Worm (Caenorhabditis elegans) whole organism, L2 larva: ENCODE measurements around the gene nas-17.

Source experiments
- F13H6.1 ChIP-seq: sonication (generic microtip); optimal IDR thresholded peaks from 2 replicates; lab custom pipeline; 2016; ENCODE audit warnings: missing genetic modification characterization, missing compliant biosample characterization
- R02D3.7 ChIP-seq: fragments of 150-350 bp; optimal IDR thresholded peaks from 2 replicates; lab custom pipeline; 2014; ENCODE audit warnings: missing biosample characterization, missing genetic modification characterization
- Y55F3AM.14 ChIP-seq: fragments of 200-800 bp; sonication (Bioruptor generic); optimal IDR thresholded peaks from 2 replicates; lab custom pipeline; 2018; ENCODE audit warnings: mild to moderate bottlenecking, missing genetic modification characterization, missing compliant biosample characterization
- ZK546.5 ChIP-seq: sonication (generic microtip); optimal IDR thresholded peaks from 2 replicates; lab custom pipeline; 2017; ENCODE audit warnings: missing biosample characterization, missing genetic modification characterization
- alr-1 ChIP-seq: fragments of 150-350 bp; optimal IDR thresholded peaks from 2 replicates; lab custom pipeline; 2014; ENCODE audit warnings: missing biosample characterization, missing genetic modification characterization
- aly-2 ChIP-seq: fragments of 150-350 bp; optimal IDR thresholded peaks from 2 replicates; lab custom pipeline; 2014; ENCODE audit warnings: missing biosample characterization, missing genetic modification characterization
- blmp-1 ChIP-seq: sonication (generic microtip); optimal IDR thresholded peaks from 2 replicates; lab custom pipeline; 2017; ENCODE audit warnings: missing genetic modification characterization, mild to moderate bottlenecking, missing compliant biosample characterization, antibody characterized with exemption, moderate library complexity; ENCODE audit not compliant: insufficient read depth
- ceh-16 ChIP-seq: fragments of 150-350 bp; optimal IDR thresholded peaks from 2 replicates; lab custom pipeline; 2014; ENCODE audit warnings: missing biosample characterization, missing genetic modification characterization
- ceh-82 ChIP-seq: fragments of 150-350 bp; optimal IDR thresholded peaks from 2 replicates; lab custom pipeline; 2014; ENCODE audit warnings: missing biosample characterization, missing genetic modification characterization
- crh-2 ChIP-seq: sonication (generic microtip); optimal IDR thresholded peaks from 2 replicates; lab custom pipeline; 2017; ENCODE audit warnings: missing biosample characterization, missing genetic modification characterization
- dmd-4 ChIP-seq: sonication (generic microtip); optimal IDR thresholded peaks from 2 replicates; lab custom pipeline; 2017; ENCODE audit warnings: missing biosample characterization, missing genetic modification characterization
- egl-27 ChIP-seq: sonication (generic microtip); optimal IDR thresholded peaks from 3 replicates; lab custom pipeline; 2017; ENCODE audit warnings: missing biosample characterization, missing genetic modification reagents, missing genetic modification characterization
- elt-1 ChIP-seq: fragments of 150-350 bp; optimal IDR thresholded peaks from 2 replicates; lab custom pipeline; 2014; ENCODE audit warnings: missing biosample characterization, missing genetic modification characterization
- fos-1 ChIP-seq: fragments of 150-350 bp; optimal IDR thresholded peaks from 2 replicates; lab custom pipeline; 2014; ENCODE audit warnings: missing biosample characterization, missing genetic modification characterization
- lin-11 ChIP-seq: fragments of 150-350 bp; sonication (generic microtip); optimal IDR thresholded peaks from 2 replicates; lab custom pipeline; 2014; ENCODE audit warnings: missing biosample characterization, missing genetic modification characterization, inconsistent platforms, mixed read lengths
- lin-13 ChIP-seq: fragments of 150-350 bp; optimal IDR thresholded peaks from 2 replicates; lab custom pipeline; 2014; ENCODE audit warnings: missing biosample characterization, missing genetic modification reagents, missing genetic modification characterization
- lin-39 ChIP-seq: fragments of 150-350 bp; optimal IDR thresholded peaks from 2 replicates; lab custom pipeline; 2014; ENCODE audit warnings: missing biosample characterization, missing genetic modification reagents, missing genetic modification characterization
- lsy-2 ChIP-seq, 2 experiments: fragments of 150-350 bp in 1 of 2; sonication (generic microtip) in 1 of 2; optimal IDR thresholded peaks; 2 replicates each; lab custom pipeline; 2014 to 2017; ENCODE audit warnings: missing biosample characterization in 2 of 2, missing genetic modification characterization in 2 of 2
- mab-5 ChIP-seq: fragments of 150-350 bp; optimal IDR thresholded peaks from 2 replicates; lab custom pipeline; 2014; ENCODE audit warnings: missing biosample characterization, missing genetic modification characterization
- nhr-10 ChIP-seq: sonication (generic microtip); optimal IDR thresholded peaks from 2 replicates; lab custom pipeline; 2017; ENCODE audit warnings: missing biosample characterization, missing genetic modification characterization
- nhr-11 ChIP-seq: fragments of 150-350 bp; optimal IDR thresholded peaks from 2 replicates; lab custom pipeline; 2014; ENCODE audit warnings: missing biosample characterization, missing genetic modification characterization
- nhr-12 ChIP-seq: fragments of 150-350 bp; optimal IDR thresholded peaks from 2 replicates; lab custom pipeline; 2014; ENCODE audit warnings: missing biosample characterization, missing genetic modification characterization
- nhr-129 ChIP-seq: fragments of 150-350 bp; optimal IDR thresholded peaks from 2 replicates; lab custom pipeline; 2014; ENCODE audit warnings: missing biosample characterization, missing genetic modification characterization
- nhr-21 ChIP-seq: fragments of 150-350 bp; optimal IDR thresholded peaks from 2 replicates; lab custom pipeline; 2014; ENCODE audit warnings: missing biosample characterization, missing genetic modification characterization
- nhr-23 ChIP-seq: fragments of 150-350 bp; optimal IDR thresholded peaks from 2 replicates; lab custom pipeline; 2014; ENCODE audit warnings: missing biosample characterization, missing genetic modification reagents, missing genetic modification characterization
- nhr-237 ChIP-seq: fragments of 150-350 bp; optimal IDR thresholded peaks from 2 replicates; lab custom pipeline; 2014; ENCODE audit warnings: missing biosample characterization, missing genetic modification characterization
- nhr-25 ChIP-seq: fragments of 150-350 bp; sonication (generic microtip); optimal IDR thresholded peaks from 3 replicates; lab custom pipeline; 2014; ENCODE audit warnings: missing biosample characterization, missing genetic modification characterization
- nhr-6 ChIP-seq: fragments of 150-350 bp; optimal IDR thresholded peaks from 2 replicates; lab custom pipeline; 2014; ENCODE audit warnings: missing biosample characterization, missing genetic modification characterization
- nhr-77 ChIP-seq: fragments of 150-350 bp; optimal IDR thresholded peaks from 2 replicates; lab custom pipeline; 2014; ENCODE audit warnings: missing biosample characterization, missing genetic modification characterization
- sem-4 ChIP-seq: fragments of 150-350 bp; optimal IDR thresholded peaks from 2 replicates; lab custom pipeline; 2014; ENCODE audit warnings: missing biosample characterization, missing genetic modification reagents, missing genetic modification characterization
- skn-1 ChIP-seq: sonication (generic microtip); optimal IDR thresholded peaks from 2 replicates; lab custom pipeline; 2017; ENCODE audit warnings: missing biosample characterization, missing genetic modification characterization
- sma-3 ChIP-seq: sonication (generic microtip); optimal IDR thresholded peaks from 2 replicates; lab custom pipeline; 2016; ENCODE audit warnings: missing genetic modification reagents, missing genetic modification characterization, missing compliant biosample characterization
- sma-9 ChIP-seq, 2 experiments: fragments of 150-350 bp in 1 of 2; sonication (generic microtip) in 1 of 2; optimal IDR thresholded peaks; 2 replicates each; lab custom pipeline; 2014 to 2016; ENCODE audit warnings: missing genetic modification characterization in 2 of 2, mild to moderate bottlenecking in 1 of 2, missing biosample characterization in 1 of 2, missing compliant biosample characterization in 1 of 2, missing genetic modification reagents in 1 of 2, moderate library complexity in 1 of 2
- snpc-4 ChIP-seq: fragments of 150-350 bp; optimal IDR thresholded peaks from 2 replicates; lab custom pipeline; 2014; ENCODE audit warnings: missing biosample characterization, missing genetic modification characterization
- unc-39 ChIP-seq: fragments of 150-350 bp; optimal IDR thresholded peaks from 2 replicates; lab custom pipeline; 2014; ENCODE audit warnings: missing biosample characterization, missing genetic modification characterization
- unc-55 ChIP-seq: fragments of 150-350 bp; sonication (generic microtip); optimal IDR thresholded peaks from 3 replicates; lab custom pipeline; 2014; ENCODE audit warnings: missing biosample characterization, missing genetic modification reagents, missing genetic modification characterization
- unc-62 ChIP-seq: fragments of 150-350 bp; optimal IDR thresholded peaks from 2 replicates; lab custom pipeline; 2014; ENCODE audit warnings: missing biosample characterization, missing genetic modification reagents, missing genetic modification characterization
- zag-1 ChIP-seq: fragments of 150-350 bp; optimal IDR thresholded peaks from 2 replicates; lab custom pipeline; 2014; ENCODE audit warnings: missing biosample characterization, missing genetic modification characterization
- ztf-1 ChIP-seq: fragments of 200-800 bp; sonication (Bioruptor generic); conservative IDR thresholded peaks from 2 replicates; pipeline ENCODE4 v1.3.6; 2022; ENCODE audit warnings: missing genetic modification characterization, missing compliant biosample characterization
- ztf-4 ChIP-seq: fragments of 150-350 bp; optimal IDR thresholded peaks from 2 replicates; lab custom pipeline; 2014; ENCODE audit warnings: missing biosample characterization, missing genetic modification characterization

Gene nas-17

DNA sequence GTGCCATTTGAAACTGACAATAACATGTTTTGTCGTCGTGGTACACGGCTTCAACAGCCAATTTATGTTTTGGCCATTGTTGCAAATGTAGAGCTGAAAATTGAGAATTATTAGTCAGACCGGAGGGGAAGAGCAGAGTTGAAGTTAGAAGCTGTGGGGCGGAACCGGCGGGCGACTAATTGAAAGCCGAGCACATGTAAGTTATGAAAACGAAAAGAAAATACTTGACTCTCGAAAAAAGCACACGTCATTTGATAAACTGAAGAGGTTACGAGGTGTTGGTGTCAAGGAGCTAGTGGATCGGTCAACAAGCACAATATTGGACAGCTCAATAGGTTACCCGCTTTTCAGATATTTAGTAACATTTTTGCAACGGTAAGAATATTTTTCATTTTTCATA lies 32.6 kb upstream of the nas-17 start, which contains the start of gene dop-5:
Gene dop-5, minus strand, starts transcription at position 101 of the 400 bp plus-strand sequence.
- TF ChIP-seq mab-5 (tag; lab: Kevin White, UChicago) (no peak), nhr-21 (tag; lab: Kevin White, UChicago) (no peak), snpc-4 (tag; lab: Kevin White, UChicago) (no peak), F13H6.1 (tag; lab: Kevin White, UChicago) (no peak), crh-2 (tag; lab: Kevin White, UChicago) (no peak), egl-27 (tag; lab: Kevin White, UChicago) (no peak), unc-55 (no peak), nhr-12 (tag; lab: Kevin White, UChicago) (no peak), nhr-10 (tag; lab: Kevin White, UChicago) (no peak), ZK546.5 (tag; lab: Kevin White, UChicago) (no peak), lin-13 (GFP tag; lab: Kevin White, UChicago) (no peak), elt-1 (tag; lab: Kevin White, UChicago) (no peak), unc-62 (no peak), nhr-237 (tag; lab: Kevin White, UChicago) (no peak)

- no peak for TF ChIP-seq R02D3.7 (tag; lab: Kevin White, UChicago)
- TF ChIP-seq sma-3 (GFP tag; lab: Kevin White, UChicago): no peak
- no peak for TF ChIP-seq aly-2
- TF ChIP-seq ztf-1 (GFP tag; lab: Robert Waterston, UW): no peak
- no peak for TF ChIP-seq lin-11 (tag; lab: Kevin White, UChicago)
- no peak for TF ChIP-seq ceh-82 (tag; lab: Kevin White, UChicago)
- TF ChIP-seq lin-39 (tag; lab: Kevin White, UChicago): no peak
- no peak for TF ChIP-seq ceh-16 (tag; lab: Kevin White, UChicago)
- no peak for TF ChIP-seq lsy-2 (tag; optimal IDR thresholded peaks at IDR 0.05; lab: Kevin White, UChicago)
- TF ChIP-seq sem-4 (tag; lab: Kevin White, UChicago): no peak
- no peak for TF ChIP-seq sma-9 (GFP tag; optimal IDR thresholded peaks at IDR 0.05; lab: Kevin White, UChicago)
- no peak for TF ChIP-seq sma-9 (tag; optimal IDR thresholded peaks at IDR 0.05; lab: Kevin White, UChicago)
- TF ChIP-seq unc-55: no peak
- TF ChIP-seq lin-13 (GFP tag; lab: Kevin White, UChicago): no peak
- no peak for TF ChIP-seq nhr-11 (tag; lab: Kevin White, UChicago)
- no peak for TF ChIP-seq zag-1 (tag; lab: Kevin White, UChicago)
Observed at ce11 chrV:11372284-11372878, 26.3 kb upstream of the nas-17 start.

- TF ChIP-seq nhr-237 (tag; lab: Kevin White, UChicago): no peak
- TF ChIP-seq snpc-4 (tag; lab: Kevin White, UChicago): no peak
- no peak for TF ChIP-seq crh-2 (tag; lab: Kevin White, UChicago)
- no peak for TF ChIP-seq lin-11 (tag; lab: Kevin White, UChicago)
- no peak for TF ChIP-seq nhr-25
- TF ChIP-seq mab-5 (tag; lab: Kevin White, UChicago): no peak
- no peak for TF ChIP-seq fos-1 (tag; lab: Kevin White, UChicago)
- TF ChIP-seq nhr-23 (tag; lab: Kevin White, UChicago): no peak
- no peak for TF ChIP-seq ZK546.5 (tag; lab: Kevin White, UChicago)
- no peak for TF ChIP-seq nhr-6 (tag; lab: Kevin White, UChicago)
- no peak for TF ChIP-seq lsy-2 (tag; optimal IDR thresholded peaks at IDR 0.05; lab: Kevin White, UChicago)
- no peak for TF ChIP-seq nhr-21 (tag; lab: Kevin White, UChicago)
- no peak for TF ChIP-seq unc-62
- TF ChIP-seq, all 48 proteins: peak for 0
Observed at ce11 chrV:11373918-11374317, 24.8 kb upstream of the nas-17 start.

DNA sequence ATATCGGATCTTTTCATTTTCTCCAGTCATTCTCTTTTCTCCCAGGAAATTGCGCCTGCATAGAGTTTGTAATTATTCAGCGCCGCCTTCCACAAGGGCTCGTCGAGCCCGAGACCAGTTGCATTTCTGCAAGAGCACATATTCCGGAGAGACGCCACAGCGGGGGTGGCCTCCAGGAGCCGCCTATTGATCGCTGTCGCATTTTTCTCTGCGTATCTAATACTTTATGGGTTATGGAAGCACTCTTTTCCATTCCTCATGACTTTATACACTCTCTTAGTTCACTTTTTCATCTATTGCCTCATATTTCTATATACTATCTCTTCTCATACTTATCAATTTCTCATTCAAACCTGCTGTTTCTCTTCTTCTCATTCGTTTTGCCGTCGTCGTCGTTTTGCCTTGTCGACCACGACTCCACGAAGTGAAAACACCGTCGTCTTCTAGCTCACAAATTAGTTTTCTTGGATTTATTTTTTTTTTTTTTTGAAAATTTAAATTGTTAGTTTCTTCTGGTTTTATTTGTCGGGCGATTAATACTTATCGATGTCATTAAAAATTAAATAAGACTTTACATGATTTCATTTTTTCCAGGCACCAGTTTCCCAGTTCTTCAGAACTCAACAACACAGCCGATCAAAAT lies 23.4 kb upstream of the nas-17 start, which contains the start of gene cnb-1:
Gene cnb-1, plus strand, starts transcription at position 593 of the 643 bp plus-strand sequence.
- TF ChIP-seq unc-39 (tag; lab: Kevin White, UChicago): no peak
- TF ChIP-seq nhr-25: no peak
- no peak for TF ChIP-seq blmp-1 (tag; lab: Kevin White, UChicago)
- TF ChIP-seq unc-55: peak; percentile 87
- no peak for TF ChIP-seq nhr-10 (tag; lab: Kevin White, UChicago)
- no peak for TF ChIP-seq nhr-77
- no peak for TF ChIP-seq lin-39 (tag; lab: Kevin White, UChicago)
- TF ChIP-seq nhr-23 (tag; lab: Kevin White, UChicago): no peak
- no peak for TF ChIP-seq lin-13 (GFP tag; lab: Kevin White, UChicago)
- TF ChIP-seq dmd-4 (tag; lab: Kevin White, UChicago): no peak
- peak; percentile 13 to 79 for TF ChIP-seq lsy-2 (tag; optimal IDR thresholded peaks at IDR 0.05; lab: Kevin White, UChicago)
- TF ChIP-seq nhr-237 (tag; lab: Kevin White, UChicago): no peak
- TF ChIP-seq egl-27 (tag; lab: Kevin White, UChicago): peak; percentile 17
- peak; percentile 33 for TF ChIP-seq ztf-4 (tag; lab: Kevin White, UChicago)
- no peak for TF ChIP-seq alr-1 (tag; lab: Kevin White, UChicago)
- TF ChIP-seq mab-5 (tag; lab: Kevin White, UChicago): peak; percentile 53
- no peak for TF ChIP-seq ceh-16 (tag; lab: Kevin White, UChicago)
- no peak for TF ChIP-seq ceh-82 (tag; lab: Kevin White, UChicago)
- TF ChIP-seq Y55F3AM.14: no peak
- no peak for TF ChIP-seq skn-1 (tag; lab: Kevin White, UChicago)
- TF ChIP-seq snpc-4 (tag; lab: Kevin White, UChicago): peak; percentile 40
- TF ChIP-seq fos-1 (tag; lab: Kevin White, UChicago): peak; percentile 39
- TF ChIP-seq nhr-21 (tag; lab: Kevin White, UChicago): peak; percentile 45
- no peak for TF ChIP-seq ZK546.5 (tag; lab: Kevin White, UChicago)
- no peak for TF ChIP-seq sma-3 (GFP tag; lab: Kevin White, UChicago)
- no peak for TF ChIP-seq nhr-12 (tag; lab: Kevin White, UChicago)
- peak; percentile 53 for TF ChIP-seq nhr-129
- TF ChIP-seq sma-9 (GFP tag; optimal IDR thresholded peaks at IDR 0.05; lab: Kevin White, UChicago): peak; percentile 78
- no peak for TF ChIP-seq sma-9 (tag; optimal IDR thresholded peaks at IDR 0.05; lab: Kevin White, UChicago)
